Fruit fly (Drosophila melanogaster) whole organism, wandering third instar larva: ENCODE data around the gene hemo.

ENCODE experiments used
- CG32264 ChIP-seq: fragments of 200-800 bp; sonication (Bioruptor generic); optimal IDR thresholded peaks from 2 replicates; lab custom pipeline; 2016; ENCODE audit warnings: missing biosample characterization, missing genetic modification characterization
- Hr83 ChIP-seq: fragments of 200-300 bp; sonication (Bioruptor generic); optimal IDR thresholded peaks from 2 replicates; lab custom pipeline; 2016; ENCODE audit warnings: missing biosample characterization, mild to moderate bottlenecking, missing genetic modification characterization, moderate library complexity; ENCODE audit not compliant: poor library complexity, severe bottlenecking
- Myc ChIP-seq: fragments of >200 bp; optimal IDR thresholded peaks from 2 replicates; lab custom pipeline; 2017
- N ChIP-seq: fragments of >200 bp; optimal IDR thresholded peaks from 2 replicates; lab custom pipeline; 2018; ENCODE audit warnings: missing biosample characterization, missing external identifiers, missing genetic modification characterization
- OdsH ChIP-seq: fragments of 200-800 bp; sonication (Bioruptor generic); optimal IDR thresholded peaks from 2 replicates; lab custom pipeline; 2016; ENCODE audit warnings: missing biosample characterization, mild to moderate bottlenecking, missing genetic modification characterization
- foxo ChIP-seq, 2 experiments: fragments of 200-800 bp; sonication (Bioruptor generic); optimal IDR thresholded peaks; 2 replicates in 1 of 2; 3 replicates in 1 of 2; lab custom pipeline; 2016 to 2017; ENCODE audit warnings: missing biosample characterization in 2 of 2, missing genetic modification characterization in 2 of 2
- fru ChIP-seq: fragments of 200-800 bp; sonication (Bioruptor generic); optimal IDR thresholded peaks from 3 replicates; lab custom pipeline; 2016; ENCODE audit warnings: missing biosample characterization, mild to moderate bottlenecking, missing genetic modification characterization
- h ChIP-seq: fragments of 200-800 bp; sonication (Bioruptor generic); optimal IDR thresholded peaks from 3 replicates; lab custom pipeline; 2016; ENCODE audit warnings: missing biosample characterization, mild to moderate bottlenecking, missing genetic modification characterization
- pan ChIP-seq: fragments of >200 bp; optimal IDR thresholded peaks from 2 replicates; lab custom pipeline; 2017
- psq ChIP-seq: fragments of 200-800 bp; sonication (Bioruptor generic); optimal IDR thresholded peaks from 3 replicates; lab custom pipeline; 2017; ENCODE audit warnings: missing biosample characterization, mild to moderate bottlenecking, missing genetic modification characterization, moderate library complexity

dm6 chr3R:18515010-18515409, 50.0 kb downstream of the hemo start:
- TF ChIP-seq psq (GFP tag; lab: Kevin White, UChicago) (no peak), pan (lab: Kevin White, UChicago) (no peak), fru (GFP tag; lab: Kevin White, UChicago) (no peak), foxo (GFP tag; optimal IDR thresholded peaks at IDR 0.05; lab: Kevin White, UChicago) (no peak), OdsH (GFP tag; lab: Kevin White, UChicago) (no peak), Hr83 (no peak), Myc (no peak), N (no peak), CG32264 (no peak), h (no peak)
